Worm (Caenorhabditis elegans): ENCODE results near the gene col-20.

ce11 chrII:4822610-4823009 is 48.0 kb downstream of the col-20 start:
- TF ChIP-seq lin-15B (tag; optimal IDR thresholded peaks at IDR 0.05) (no peak), fkh-10 (GFP tag; optimal IDR thresholded peaks at IDR 0.05) (no peak)

Data from whole organism, L3 larva.